Worm (Caenorhabditis elegans): ENCODE results near the gene grl-14.

DNA sequence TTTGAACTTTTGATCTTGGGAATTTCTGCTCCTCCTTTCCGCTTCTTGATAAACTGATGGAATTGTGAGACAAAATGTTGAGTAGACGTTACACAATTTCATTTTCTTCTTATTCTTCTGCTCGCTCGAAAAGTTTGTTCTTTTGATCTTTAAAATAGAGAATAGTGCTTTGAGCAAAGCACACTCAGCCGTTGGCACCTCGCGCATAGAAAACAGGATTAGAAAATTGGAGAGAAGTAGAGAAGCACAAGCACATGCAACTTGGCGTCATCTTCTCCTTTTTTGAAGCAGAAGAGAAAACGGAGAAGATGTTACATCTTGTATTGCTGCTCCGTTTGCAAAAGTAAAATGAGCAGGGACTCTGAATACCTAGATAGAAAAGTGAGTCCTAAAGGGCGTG, 43.2 kb upstream of the grl-14 start:
- TF ChIP-seq snpc-4 (tag; optimal IDR thresholded peaks at IDR 0.05) (no peak), efl-1 (optimal IDR thresholded peaks at IDR 0.05) (peak in 1 of 2 experiments; percentile 28), efl-1 (GFP tag; optimal IDR thresholded peaks at IDR 0.05 in 1 of 2) (peak in 1 of 2 experiments; percentile 9), mab-9 (GFP tag; IDR thresholded peaks at IDR 0.05) (no peak; the same call in 1 of the 2 replicates), ztf-11 (tag; optimal IDR thresholded peaks at IDR 0.05) (no peak), tbx-2 (tag; optimal IDR thresholded peaks at IDR 0.05) (peak; percentile 74)

All from whole organism, L1 larva.